Fruit fly (Drosophila melanogaster) S2 (cell line): Measurements from ENCODE around the gene CG5498.

Source experiments
- CG8478 ChIP-seq: fragments of >200 bp; optimal IDR thresholded peaks from 2 replicates; lab custom pipeline; 2018
- CTCF ChIP-seq, 2 experiments: fragments of >200 bp; optimal IDR thresholded peaks; 2 replicates each; lab custom pipeline; 2018

DNA sequence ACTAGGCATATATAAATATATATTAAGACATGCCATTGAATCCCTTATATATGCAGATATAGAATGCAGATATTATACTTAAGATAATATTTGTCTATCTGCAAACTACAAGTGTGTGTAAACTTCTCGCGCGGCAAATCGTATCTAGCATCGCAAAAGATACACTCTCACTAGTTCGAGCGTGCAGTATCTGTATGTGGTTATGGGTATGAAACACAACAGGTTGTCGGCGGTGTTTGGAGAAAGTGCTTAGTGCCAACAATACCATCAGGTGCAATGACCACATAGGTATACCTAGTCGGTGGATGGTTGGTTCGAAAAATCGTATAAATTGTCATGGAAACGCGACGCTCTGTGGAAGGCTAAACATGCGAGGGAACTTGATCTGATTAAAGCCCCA, 20.6 kb upstream of the CG5498 start:
- TF ChIP-seq CTCF (optimal IDR thresholded peaks at IDR 0.05; lab: Kevin White, UChicago) (no peak), CG8478 (lab: Kevin White, UChicago) (no peak)
